Worm (Caenorhabditis elegans) whole organism, midembryonic: ENCODE measurements around the gene fbxa-89.

Experiments used
- T22C8.4 ChIP-seq: fragments of 200-800 bp; sonication (Bioruptor generic); IDR thresholded peaks from 2 replicates; pipeline ENCODE4 v1.3.6; 2022; ENCODE audit warnings: missing genetic modification characterization, missing compliant biosample characterization
- cog-1 ChIP-seq: sonication (generic microtip); optimal IDR thresholded peaks from 2 replicates; lab custom pipeline; 2016; ENCODE audit warnings: missing genetic modification characterization, missing compliant biosample characterization
- flt-1 ChIP-seq: fragments of 200-800 bp; sonication (Bioruptor generic); IDR thresholded peaks from 2 replicates; pipeline ENCODE4 v1.3.6; 2022; ENCODE audit warnings: missing genetic modification characterization, missing compliant biosample characterization
- klf-2 ChIP-seq: fragments of 200-800 bp; sonication (Bioruptor generic); conservative IDR thresholded peaks from 2 replicates; pipeline ENCODE4 v1.3.6; 2022; ENCODE audit warnings: missing genetic modification reagents, missing genetic modification characterization, missing compliant biosample characterization
- med-1 ChIP-seq: sonication (generic microtip); optimal IDR thresholded peaks from 2 replicates; lab custom pipeline; 2017; ENCODE audit warnings: missing genetic modification characterization, mild to moderate bottlenecking, missing compliant biosample characterization, antibody characterized with exemption, missing genetic modification reagents; ENCODE audit not compliant: insufficient read depth
- ref-1 ChIP-seq: fragments of 200-800 bp; sonication (Bioruptor generic); conservative IDR thresholded peaks from 2 replicates; pipeline ENCODE4 v1.3.6; 2022; ENCODE audit warnings: missing genetic modification reagents, missing genetic modification characterization, missing compliant biosample characterization
- tab-1 ChIP-seq: fragments of 200-800 bp; sonication (Bioruptor generic); IDR thresholded peaks from 2 replicates; pipeline ENCODE4 v1.3.6; 2022; ENCODE audit warnings: missing genetic modification characterization, missing compliant biosample characterization
- ztf-23 ChIP-seq: fragments of 200-800 bp; sonication (Bioruptor generic); IDR thresholded peaks from 2 replicates; pipeline ENCODE4 v1.3.6; 2022; ENCODE audit warnings: missing genetic modification reagents, missing genetic modification characterization, missing compliant biosample characterization
- ztf-29 ChIP-seq: fragments of 200-800 bp; sonication (Bioruptor generic); IDR thresholded peaks from 2 replicates; pipeline ENCODE4 v1.3.6; 2022; ENCODE audit warnings: missing genetic modification reagents, missing genetic modification characterization, missing compliant biosample characterization

Gene fbxa-89

DNA sequence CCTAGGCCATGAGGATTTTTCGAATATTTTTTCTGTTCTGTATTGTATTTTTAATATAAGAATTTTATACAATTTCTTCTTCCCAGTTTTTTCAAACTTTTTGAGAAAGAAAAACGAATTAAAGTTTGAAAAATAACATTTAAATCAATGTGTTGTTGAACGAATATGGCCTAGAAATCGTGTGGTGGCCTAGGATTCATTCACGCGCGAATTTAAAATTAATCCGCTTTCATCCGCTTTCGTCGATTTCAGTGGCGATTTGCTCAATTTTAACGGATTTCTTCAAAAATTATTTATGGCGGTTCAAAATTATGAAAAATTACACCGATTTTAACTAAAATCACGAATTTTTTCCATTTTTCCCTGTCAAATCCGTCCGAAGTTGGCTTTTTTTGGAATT is 11.3 kb downstream of the fbxa-89 start:
- TF ChIP-seq cog-1 (tag; lab: Kevin White, UChicago) (no peak), ref-1 (GFP tag; lab: Robert Waterston, UW) (no peak), ztf-23 (GFP tag; lab: Robert Waterston, UW) (no peak), ztf-29 (GFP tag; lab: Robert Waterston, UW) (no peak), tab-1 (GFP tag; lab: Robert Waterston, UW) (no peak), T22C8.4 (GFP tag; lab: Robert Waterston, UW) (no peak), flt-1 (GFP tag; lab: Robert Waterston, UW) (no peak), med-1 (GFP tag; lab: Kevin White, UChicago) (no peak)

DNA sequence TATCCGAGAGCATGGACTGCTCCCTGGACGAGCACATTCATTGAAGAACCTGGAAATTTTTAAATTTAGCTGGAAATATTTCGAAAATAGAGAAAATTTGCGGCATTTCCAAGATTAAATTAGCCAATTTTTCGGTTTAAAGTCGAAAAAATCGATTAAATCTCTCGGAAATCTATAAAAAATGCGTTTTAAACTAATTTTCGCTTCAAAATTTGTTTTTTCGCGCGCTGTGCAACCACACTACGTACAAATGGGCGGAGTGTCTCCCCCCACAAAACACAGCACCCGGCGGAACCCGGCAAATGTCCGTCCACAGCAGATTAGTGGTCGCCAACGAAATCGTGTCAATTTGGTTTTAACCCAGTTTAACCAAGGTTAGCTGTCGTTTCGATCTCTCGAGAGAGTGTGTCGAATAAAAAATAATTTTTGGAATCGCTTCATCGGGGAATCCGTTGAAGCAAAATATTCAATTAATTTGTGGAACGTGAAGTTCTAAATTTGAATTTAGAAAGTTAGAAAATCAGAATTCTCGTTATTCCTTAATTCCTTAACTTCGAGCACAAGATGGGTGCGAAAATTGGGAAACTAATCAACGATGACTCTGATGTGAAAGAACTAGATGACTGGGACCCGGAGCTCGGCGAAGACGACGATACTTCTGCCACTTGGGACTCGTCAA is 14.3 kb downstream of the fbxa-89 start, which contains the start of the genes tim-1 and Y75B8A.23:
tim-1 (minus strand) TSS at position 51 of the 679 bp plus-strand sequence.
Y75B8A.23 (plus strand) TSS at position 547 of the 679 bp plus-strand sequence.
- TF ChIP-seq ref-1 (GFP tag; lab: Robert Waterston, UW) (no peak), ztf-23 (GFP tag; lab: Robert Waterston, UW) (peak; percentile 64; the same call in 1 of the 2 replicates), flt-1 (GFP tag; lab: Robert Waterston, UW) (peak; percentile 67), ztf-29 (GFP tag; lab: Robert Waterston, UW) (no peak), tab-1 (GFP tag; lab: Robert Waterston, UW) (no peak), T22C8.4 (GFP tag; lab: Robert Waterston, UW) (0 out of 2 replicates have a peak, but pooled peaks have one; percentile 16), cog-1 (tag; lab: Kevin White, UChicago) (peak; percentile 60), med-1 (GFP tag; lab: Kevin White, UChicago) (no peak), klf-2 (GFP tag; lab: Robert Waterston, UW) (no peak)

DNA sequence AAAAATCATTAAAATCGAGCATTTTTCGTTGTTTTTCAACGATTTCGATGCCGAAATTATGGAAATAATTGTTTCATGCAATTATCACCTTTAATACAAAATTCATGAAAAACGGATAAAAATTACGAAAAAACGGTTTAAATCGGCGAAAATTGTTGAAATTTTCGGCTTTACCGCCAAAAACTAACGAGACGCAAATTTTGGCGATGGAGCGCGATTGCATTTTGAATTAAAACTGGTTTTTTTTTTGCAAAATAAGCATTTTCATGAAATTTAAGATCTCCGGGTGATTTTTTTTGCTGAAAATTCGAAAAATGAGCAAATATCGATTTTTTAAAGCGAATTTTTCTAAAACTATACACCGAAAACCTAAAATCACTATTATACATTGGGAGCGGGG is 15.2 kb downstream of the fbxa-89 start:
- TF ChIP-seq tab-1 (GFP tag; lab: Robert Waterston, UW) (no peak), T22C8.4 (GFP tag; lab: Robert Waterston, UW) (no peak), klf-2 (GFP tag; lab: Robert Waterston, UW) (no peak), med-1 (GFP tag; lab: Kevin White, UChicago) (no peak), ztf-23 (GFP tag; lab: Robert Waterston, UW) (no peak), ref-1 (GFP tag; lab: Robert Waterston, UW) (no peak), cog-1 (tag; lab: Kevin White, UChicago) (no peak), flt-1 (GFP tag; lab: Robert Waterston, UW) (no peak), ztf-29 (GFP tag; lab: Robert Waterston, UW) (no peak)

DNA sequence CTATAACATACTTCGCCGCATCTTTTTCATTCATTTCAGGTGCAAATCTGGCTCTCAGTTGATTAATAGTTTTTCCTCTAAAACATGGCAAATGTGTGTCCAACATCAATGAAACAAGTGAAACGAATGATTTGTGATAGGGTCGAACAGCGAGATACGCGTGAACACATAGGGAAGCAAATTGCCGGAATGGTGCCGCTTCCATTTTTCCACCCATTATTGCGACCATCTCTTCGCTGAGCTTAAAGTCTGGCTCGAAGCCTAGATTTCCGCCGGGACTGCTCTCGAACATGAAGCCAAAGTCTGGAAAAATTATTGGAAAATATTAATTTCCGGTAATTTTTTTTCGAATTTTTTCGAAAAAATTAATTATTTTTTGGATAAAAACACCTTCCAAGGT is 17.4 kb downstream of the fbxa-89 start:
- TF ChIP-seq tab-1 (GFP tag; lab: Robert Waterston, UW) = no peak
- no peak for TF ChIP-seq ztf-29 (GFP tag; lab: Robert Waterston, UW)
- no peak for TF ChIP-seq ref-1 (GFP tag; lab: Robert Waterston, UW)
- TF ChIP-seq ztf-23 (GFP tag; lab: Robert Waterston, UW) = no peak

DNA sequence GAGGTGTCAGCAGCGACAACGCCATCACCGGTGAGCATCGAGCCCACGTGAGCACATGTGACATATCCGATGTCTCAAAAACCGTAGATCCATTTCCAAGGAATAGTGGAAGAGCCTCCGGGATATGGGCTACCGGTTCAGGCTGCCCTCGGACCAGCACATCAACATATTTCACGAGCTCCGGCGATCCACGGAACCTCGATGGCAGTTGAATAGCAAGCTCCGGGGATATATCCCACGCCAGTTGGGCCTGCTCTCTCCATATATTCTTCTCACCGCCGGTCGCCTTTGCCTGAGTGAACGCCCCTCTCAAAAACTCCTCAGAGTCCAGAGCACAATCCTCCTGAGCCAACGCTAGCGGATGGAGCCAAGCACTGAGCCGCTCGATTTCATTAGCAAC is 23.8 kb downstream of the fbxa-89 start:
- TF ChIP-seq ztf-23 (GFP tag; lab: Robert Waterston, UW) (no peak), T22C8.4 (GFP tag; lab: Robert Waterston, UW) (no peak), cog-1 (tag; lab: Kevin White, UChicago) (no peak), tab-1 (GFP tag; lab: Robert Waterston, UW) (no peak), med-1 (GFP tag; lab: Kevin White, UChicago) (no peak), ztf-29 (GFP tag; lab: Robert Waterston, UW) (no peak), ref-1 (GFP tag; lab: Robert Waterston, UW) (no peak), klf-2 (GFP tag; lab: Robert Waterston, UW) (no peak), flt-1 (GFP tag; lab: Robert Waterston, UW) (no peak)

DNA sequence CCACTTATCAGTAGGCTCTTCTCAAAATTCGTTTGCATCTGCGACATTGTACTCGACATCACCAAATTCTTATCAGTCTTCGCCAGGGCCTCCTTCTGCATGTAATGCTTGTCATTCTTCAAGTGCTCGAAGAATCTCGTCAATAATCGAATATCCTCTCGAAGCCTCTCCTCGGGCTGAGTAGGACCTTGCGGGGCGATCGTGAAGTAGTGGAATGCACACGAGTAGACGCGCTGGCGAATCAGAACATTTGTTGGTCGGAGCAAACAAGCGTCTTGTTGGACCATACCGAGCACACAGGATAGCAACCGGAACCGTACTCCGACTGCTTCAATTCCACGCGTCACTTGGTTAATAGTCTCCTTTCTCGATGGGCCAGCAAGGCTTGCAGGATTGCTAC is 24.4 kb downstream of the fbxa-89 start:
- TF ChIP-seq ztf-29 (GFP tag; lab: Robert Waterston, UW) = no peak
- TF ChIP-seq ztf-23 (GFP tag; lab: Robert Waterston, UW) = no peak
- no peak for TF ChIP-seq ref-1 (GFP tag; lab: Robert Waterston, UW)
- no peak for TF ChIP-seq cog-1 (tag; lab: Kevin White, UChicago)
- TF ChIP-seq flt-1 (GFP tag; lab: Robert Waterston, UW) = no peak

DNA sequence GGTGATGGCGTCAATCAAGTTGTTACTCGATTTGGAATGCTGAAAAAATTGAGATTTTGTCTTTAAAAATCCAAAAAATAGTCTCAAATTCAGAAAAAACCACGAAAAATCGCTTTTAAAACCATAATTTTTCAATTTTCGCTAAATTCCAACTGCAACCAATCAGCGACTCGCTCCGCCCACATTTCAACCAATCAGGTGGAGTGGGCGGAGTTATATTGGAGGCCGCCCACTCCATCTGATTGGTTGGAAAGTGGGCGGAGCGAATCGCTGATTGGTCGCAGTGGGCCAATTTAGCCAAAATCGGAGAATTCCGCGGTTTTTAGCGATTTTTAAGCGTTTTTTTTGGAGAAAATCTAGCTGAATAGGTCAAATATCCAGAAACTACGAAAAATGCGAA is 33.8 kb downstream of the fbxa-89 start:
- TF ChIP-seq klf-2 (GFP tag; lab: Robert Waterston, UW) (no peak), flt-1 (GFP tag; lab: Robert Waterston, UW) (no peak), T22C8.4 (GFP tag; lab: Robert Waterston, UW) (no peak), tab-1 (GFP tag; lab: Robert Waterston, UW) (no peak), ref-1 (GFP tag; lab: Robert Waterston, UW) (no peak), cog-1 (tag; lab: Kevin White, UChicago) (no peak)

DNA sequence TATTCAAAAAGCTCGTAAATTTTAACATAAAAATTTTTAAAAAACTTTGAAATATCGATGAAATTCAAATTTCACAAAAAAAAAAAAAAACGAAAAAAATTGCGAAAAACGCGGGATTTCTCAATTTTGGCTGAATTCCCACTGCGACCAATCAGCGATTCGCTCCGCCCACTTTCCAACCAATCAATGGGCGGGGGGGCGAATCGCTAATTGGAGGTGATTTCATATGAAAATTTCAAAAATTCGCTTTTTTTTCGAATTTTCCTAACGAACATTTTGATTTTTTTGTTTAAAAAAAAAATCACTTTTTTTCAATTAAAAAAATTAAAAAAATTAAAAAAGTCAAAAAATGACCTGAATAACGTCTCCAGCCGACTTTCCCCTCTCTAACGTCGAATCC is 34.4 kb downstream of the fbxa-89 start:
- no peak for TF ChIP-seq ref-1 (GFP tag; lab: Robert Waterston, UW)

DNA sequence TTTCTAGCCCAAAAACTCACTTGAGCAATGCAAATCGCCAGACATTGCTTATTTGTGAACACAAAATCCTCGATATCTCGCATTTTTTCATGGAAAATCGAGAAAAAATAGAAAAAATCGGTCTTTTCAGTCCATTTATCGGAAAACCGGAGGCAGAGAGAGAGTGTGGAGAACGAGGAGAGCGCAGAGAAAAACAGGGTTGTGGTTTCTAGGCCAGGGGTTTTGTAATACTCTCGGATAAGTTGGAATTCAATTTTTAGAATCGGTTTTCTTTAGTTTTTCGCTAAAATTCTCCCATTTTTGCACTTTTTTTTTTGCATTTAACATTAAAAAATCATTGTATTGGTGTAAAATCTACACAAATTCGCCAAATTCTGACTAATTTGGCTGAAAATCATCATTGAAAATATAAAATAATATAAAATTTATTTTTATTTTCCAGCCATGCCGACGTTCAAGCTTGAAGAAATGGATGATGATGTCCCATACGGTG is 37.7 kb downstream of the fbxa-89 start, which contains the start of the genes Y75B8A.24 and Y75B8A.25:
Y75B8A.24 (minus strand) TSS at position 155 of the 493 bp plus-strand sequence.
Y75B8A.25 (plus strand) TSS at position 443 of the 493 bp plus-strand sequence.
- TF ChIP-seq ztf-23 (GFP tag; lab: Robert Waterston, UW) (0 out of 2 replicates have a peak, but pooled peaks have one; percentile 57), klf-2 (GFP tag; lab: Robert Waterston, UW) (no peak), T22C8.4 (GFP tag; lab: Robert Waterston, UW) (no peak; the same call in 1 of the 2 replicates), flt-1 (GFP tag; lab: Robert Waterston, UW) (0 out of 2 replicates have a peak, but pooled peaks have one; percentile 18), ztf-29 (GFP tag; lab: Robert Waterston, UW) (no peak)
